Fruit fly (Drosophila melanogaster) whole organism, pupa: ENCODE results near the gene gny.

Source experiments
- CG10348 ChIP-seq: fragments of 200-800 bp; sonication (Bioruptor generic); IDR thresholded peaks from 2 replicates; pipeline ENCODE4 v1.3.6; 2022; ENCODE audit warnings: missing biosample characterization, missing genetic modification characterization
- CG12605 ChIP-seq: fragments of 200-800 bp; sonication (Bioruptor generic); IDR thresholded peaks from 2 replicates; pipeline ENCODE4 v1.3.6; 2022; ENCODE audit warnings: missing biosample characterization, missing genetic modification characterization
- CG15710 ChIP-seq: fragments of 200-800 bp; sonication (Bioruptor generic); optimal IDR thresholded peaks from 2 replicates; lab custom pipeline; 2018; ENCODE audit warnings: missing biosample characterization, mild to moderate bottlenecking, missing genetic modification characterization, moderate library complexity
- CG17806 ChIP-seq: fragments of 200-800 bp; sonication (Bioruptor generic); optimal IDR thresholded peaks from 2 replicates; lab custom pipeline; 2018; ENCODE audit warnings: missing biosample characterization, mild to moderate bottlenecking, missing genetic modification characterization, moderate library complexity
- CG32121 ChIP-seq: fragments of 200-800 bp; sonication (Bioruptor generic); IDR thresholded peaks from 2 replicates; pipeline ENCODE4 v1.3.6; 2022; ENCODE audit warnings: missing biosample characterization, missing genetic modification characterization
- CG4496 ChIP-seq: fragments of 200-800 bp; sonication (Bioruptor generic); IDR thresholded peaks from 3 replicates; pipeline ENCODE4 v1.3.6; 2022; ENCODE audit warnings: missing biosample characterization, missing genetic modification characterization
- CG8159 ChIP-seq: fragments of 200-800 bp; sonication (Bioruptor generic); optimal IDR thresholded peaks from 3 replicates; lab custom pipeline; 2018; ENCODE audit warnings: missing biosample characterization, mild to moderate bottlenecking, missing genetic modification characterization, moderate library complexity
- CG8301 ChIP-seq: fragments of 200-800 bp; sonication (Bioruptor generic); optimal IDR thresholded peaks from 2 replicates; lab custom pipeline; 2018; ENCODE audit warnings: missing biosample characterization, mild to moderate bottlenecking, missing genetic modification characterization
- CG9948 ChIP-seq: fragments of 200-800 bp; sonication (Bioruptor generic); optimal IDR thresholded peaks from 2 replicates; lab custom pipeline; 2018; ENCODE audit warnings: missing biosample characterization, mild to moderate bottlenecking, missing genetic modification characterization, moderate library complexity
- D1 ChIP-seq: fragments of 200-800 bp; sonication (Bioruptor generic); optimal IDR thresholded peaks from 2 replicates; lab custom pipeline; 2018; ENCODE audit warnings: missing biosample characterization, mild to moderate bottlenecking, missing genetic modification characterization, moderate library complexity
- EcR ChIP-seq: fragments of 200-800 bp; sonication (Bioruptor generic); optimal IDR thresholded peaks from 3 replicates; lab custom pipeline; 2019; ENCODE audit warnings: missing biosample characterization, missing genetic modification characterization, mild to moderate bottlenecking, moderate library complexity, missing genetic modification reagents
- Ets98B ChIP-seq: fragments of 200-800 bp; sonication (Bioruptor generic); IDR thresholded peaks from 2 replicates; pipeline ENCODE4 v1.3.6; 2022; ENCODE audit warnings: missing biosample characterization, missing genetic modification characterization
- Pif1A ChIP-seq: fragments of 200-800 bp; sonication (Bioruptor generic); optimal IDR thresholded peaks from 3 replicates; lab custom pipeline; 2016; ENCODE audit warnings: missing biosample characterization, missing genetic modification characterization
- Pif1B ChIP-seq: fragments of 200-800 bp; sonication (Bioruptor generic); optimal IDR thresholded peaks from 3 replicates; lab custom pipeline; 2016; ENCODE audit warnings: missing biosample characterization, missing genetic modification characterization
- Snoo ChIP-seq: fragments of 200-800 bp; sonication (Bioruptor generic); optimal IDR thresholded peaks from 3 replicates; lab custom pipeline; 2017; ENCODE audit warnings: missing biosample characterization, mild to moderate bottlenecking, missing genetic modification characterization, inconsistent platforms
- fd96Ca ChIP-seq: fragments of 200-800 bp; sonication (Bioruptor generic); IDR thresholded peaks from 3 replicates; pipeline ENCODE4 v1.3.6; 2022; ENCODE audit warnings: missing biosample characterization, missing genetic modification characterization
- gl ChIP-seq: fragments of 200-800 bp; sonication (Bioruptor generic); optimal IDR thresholded peaks from 2 replicates; lab custom pipeline; 2018; ENCODE audit warnings: missing biosample characterization, mild to moderate bottlenecking, missing genetic modification characterization
- rn ChIP-seq: fragments of 200-800 bp; sonication (Bioruptor generic); IDR thresholded peaks from 2 replicates; pipeline ENCODE4 v1.3.6; 2022; ENCODE audit warnings: missing biosample characterization, missing genetic modification characterization

gny gene

dm6 chr2L:10428528-10428927 lies 48.6 kb downstream of the gny start, which contains the start of gene CG5188:
Gene CG5188 (plus strand): TSS chr2L:10428829.
- peak; percentile 48 for TF ChIP-seq CG32121 (GFP tag; lab: Robert Waterston, UW)
- TF ChIP-seq Snoo (tag; lab: Kevin White, UChicago): peak; percentile 34
- TF ChIP-seq CG8301 (tag; lab: Kevin White, UChicago): peak; percentile 50
- TF ChIP-seq fd96Ca (GFP tag; lab: Robert Waterston, UW): no peak
- peak; percentile 25; the same call in 1 of the 3 replicates for TF ChIP-seq CG4496 (GFP tag; lab: Robert Waterston, UW)
- TF ChIP-seq CG12605 (GFP tag; lab: Robert Waterston, UW): peak; percentile 58
- TF ChIP-seq EcR (GFP tag; lab: Kevin White, UChicago): no peak
- peak; percentile 38 for TF ChIP-seq CG17806 (tag; lab: Kevin White, UChicago)
- TF ChIP-seq CG10348: no peak
- peak; percentile 9 for TF ChIP-seq CG9948 (tag; lab: Kevin White, UChicago)
- no peak for TF ChIP-seq Pif1A (GFP tag; lab: Kevin White, UChicago)
- TF ChIP-seq gl (tag; lab: Kevin White, UChicago): no peak
- TF ChIP-seq CG15710: peak; percentile 34
- TF ChIP-seq Ets98B (GFP tag; lab: Robert Waterston, UW): peak; percentile 62; the same call in 1 of the 2 replicates
- TF ChIP-seq CG8159 (tag; lab: Kevin White, UChicago): peak; percentile 48

- TF ChIP-seq Pif1B (GFP tag; lab: Kevin White, UChicago) (no peak), CG17806 (tag; lab: Kevin White, UChicago) (peak; percentile 46), CG15710 (peak; percentile 51), Pif1A (GFP tag; lab: Kevin White, UChicago) (no peak), CG32121 (GFP tag; lab: Robert Waterston, UW) (peak; percentile 65), CG9948 (tag; lab: Kevin White, UChicago) (peak; percentile 46), rn (GFP tag; lab: Robert Waterston, UW) (0 out of 2 replicates have a peak, but pooled peaks have one; percentile 29), CG12605 (GFP tag; lab: Robert Waterston, UW) (no peak), D1 (tag; lab: Kevin White, UChicago) (no peak), CG4496 (GFP tag; lab: Robert Waterston, UW) (peak; percentile 61; the same call in 2 of the 3 replicates), Snoo (tag; lab: Kevin White, UChicago) (peak; percentile 51)
- TF ChIP-seq, all 21 proteins: peak for 7
Observed at dm6 chr2L:10430802-10431476, 51.0 kb downstream of the gny start, which contains the start of the genes Bug22 and TfIIB. Gene Bug22 (minus strand): TSS chr2L:10430918. Gene TfIIB (plus strand): TSS chr2L:10431338.
